Worm (Caenorhabditis elegans) whole organism, young adult: Measurements from ENCODE around the gene ttr-49.

Experiments used
- B0336.3 ChIP-seq: fragments of 200-800 bp; sonication (Bioruptor generic); IDR thresholded peaks from 2 replicates; pipeline ENCODE4 v1.3.6; 2022; ENCODE audit warnings: missing genetic modification characterization, missing compliant biosample characterization
- C17E4.6 ChIP-seq: fragments of 200-800 bp; sonication (Bioruptor generic); IDR thresholded peaks from 2 replicates; pipeline ENCODE4 v1.3.6; 2022; ENCODE audit warnings: missing genetic modification reagents, missing genetic modification characterization, missing compliant biosample characterization
- D2030.7 ChIP-seq: fragments of 200-800 bp; sonication (Bioruptor generic); IDR thresholded peaks from 2 replicates; pipeline ENCODE4 v1.3.6; 2022; ENCODE audit warnings: missing genetic modification reagents, missing genetic modification characterization, missing compliant biosample characterization
- F23B12.7 ChIP-seq: sonication (generic microtip); optimal IDR thresholded peaks from 2 replicates; lab custom pipeline; 2017; ENCODE audit warnings: missing genetic modification characterization, mild to moderate bottlenecking, missing compliant biosample characterization, antibody characterized with exemption, moderate library complexity; ENCODE audit not compliant: insufficient read depth
- F37B4.10 ChIP-seq: fragments of 200-800 bp; sonication (Bioruptor generic); IDR thresholded peaks from 2 replicates; pipeline ENCODE4 v1.3.6; 2022; ENCODE audit warnings: missing genetic modification characterization, missing compliant biosample characterization
- F49E8.2 ChIP-seq: sonication (generic microtip); optimal IDR thresholded peaks from 3 replicates; lab custom pipeline; 2017; ENCODE audit warnings: missing genetic modification characterization, mild to moderate bottlenecking, missing compliant biosample characterization, antibody characterized with exemption, moderate library complexity; ENCODE audit not compliant: insufficient read depth
- F52B5.7 ChIP-seq: sonication (generic microtip); optimal IDR thresholded peaks from 2 replicates; lab custom pipeline; 2016; ENCODE audit warnings: mild to moderate bottlenecking, missing genetic modification characterization, missing compliant biosample characterization
- F57C9.4 ChIP-seq: sonication (generic microtip); optimal IDR thresholded peaks from 2 replicates; lab custom pipeline; 2017; ENCODE audit warnings: mild to moderate bottlenecking, missing genetic modification characterization, missing compliant biosample characterization
- K11D2.4 ChIP-seq: fragments of 200-800 bp; sonication (Bioruptor generic); IDR thresholded peaks from 2 replicates; pipeline ENCODE4 v1.3.6; 2022; ENCODE audit warnings: missing genetic modification reagents, missing genetic modification characterization, missing compliant biosample characterization
- K12H6.12 ChIP-seq: fragments of 200-800 bp; sonication (Bioruptor generic); optimal IDR thresholded peaks from 2 replicates; lab custom pipeline; 2018; ENCODE audit warnings: mild to moderate bottlenecking, missing genetic modification characterization, missing compliant biosample characterization
- T07F8.4 ChIP-seq: sonication (generic microtip); optimal IDR thresholded peaks from 2 replicates; lab custom pipeline; 2016; ENCODE audit warnings: mild to moderate bottlenecking, missing genetic modification characterization, moderate library complexity, missing compliant biosample characterization
- Y56A3A.18 ChIP-seq: fragments of 200-800 bp; sonication (Bioruptor generic); IDR thresholded peaks from 2 replicates; pipeline ENCODE4 v1.3.6; 2022; ENCODE audit warnings: missing genetic modification reagents, missing genetic modification characterization, missing compliant biosample characterization
- ama-1 ChIP-seq, 3 experiments: fragments of 150-350 bp in 1 of 3; sonication (generic microtip) in 2 of 3; optimal IDR thresholded peaks; 2 replicates each; lab custom pipeline; 2014 to 2018; ENCODE audit warnings: missing biosample characterization in 2 of 3, missing genetic modification characterization in 2 of 3, missing genetic modification reagents in 2 of 3
- atf-7 ChIP-seq: sonication (generic microtip); optimal IDR thresholded peaks from 2 replicates; lab custom pipeline; 2017; ENCODE audit warnings: mild to moderate bottlenecking, missing genetic modification characterization, missing compliant biosample characterization
- attf-5 ChIP-seq: fragments of 200-800 bp; sonication (Bioruptor generic); optimal IDR thresholded peaks from 2 replicates; lab custom pipeline; 2018; ENCODE audit warnings: mild to moderate bottlenecking, missing genetic modification characterization, missing compliant biosample characterization
- attf-6 ChIP-seq: fragments of 200-800 bp; sonication (Bioruptor generic); IDR thresholded peaks from 2 replicates; pipeline ENCODE4 v1.3.6; 2022; ENCODE audit warnings: missing genetic modification reagents, missing genetic modification characterization, missing compliant biosample characterization
- bed-1 ChIP-seq: fragments of 200-800 bp; sonication (Bioruptor generic); IDR thresholded peaks from 2 replicates; pipeline ENCODE4 v1.3.6; 2022; ENCODE audit warnings: missing genetic modification reagents, missing genetic modification characterization, missing compliant biosample characterization
- bed-2 ChIP-seq: fragments of 200-800 bp; sonication (Bioruptor generic); IDR thresholded peaks from 2 replicates; pipeline ENCODE4 v1.3.6; 2022; ENCODE audit warnings: missing genetic modification reagents, missing genetic modification characterization, missing compliant biosample characterization
- ccch-3 ChIP-seq: fragments of 200-800 bp; sonication (Bioruptor generic); optimal IDR thresholded peaks from 2 replicates; lab custom pipeline; 2018; ENCODE audit warnings: mild to moderate bottlenecking, missing genetic modification characterization, missing compliant biosample characterization
- cebp-1 ChIP-seq, 2 experiments: fragments of 200-800 bp in 1 of 2; sonication (Bioruptor generic) in 1 of 2; sonication (generic microtip) in 1 of 2; IDR thresholded peaks in 1 of 2; optimal IDR thresholded peaks in 1 of 2; 2 replicates each; pipeline versions ENCODE4 v1.3.6 to Lab custom; 2017 to 2022; ENCODE audit warnings: missing compliant biosample characterization in 2 of 2, missing genetic modification characterization in 2 of 2, mild to moderate bottlenecking in 1 of 2, missing genetic modification reagents in 1 of 2, moderate library complexity in 1 of 2
- cebp-2 ChIP-seq: fragments of 200-800 bp; sonication (Bioruptor generic); IDR thresholded peaks from 2 replicates; pipeline ENCODE4 v1.3.6; 2022; ENCODE audit warnings: missing genetic modification characterization, missing compliant biosample characterization
- efl-1 ChIP-seq: fragments of 150-350 bp; optimal IDR thresholded peaks from 2 replicates; lab custom pipeline; 2014; ENCODE audit warnings: missing biosample characterization, missing genetic modification reagents, missing genetic modification characterization
- egl-18 ChIP-seq: fragments of 200-800 bp; sonication (Bioruptor generic); IDR thresholded peaks from 2 replicates; pipeline ENCODE4 v1.3.6; 2022; ENCODE audit warnings: missing genetic modification reagents, missing genetic modification characterization, missing compliant biosample characterization
- fkh-3 ChIP-seq: sonication (generic microtip); optimal IDR thresholded peaks from 2 replicates; lab custom pipeline; 2016; ENCODE audit warnings: mild to moderate bottlenecking, missing genetic modification characterization, missing compliant biosample characterization
- him-1 ChIP-seq: sonication (generic microtip); optimal IDR thresholded peaks from 2 replicates; lab custom pipeline; 2016; ENCODE audit warnings: missing genotype, missing genetic modification reagents, missing genetic modification characterization, missing compliant biosample characterization
- hlh-12 ChIP-seq: sonication (generic microtip); optimal IDR thresholded peaks from 2 replicates; lab custom pipeline; 2016; ENCODE audit warnings: missing genetic modification characterization, missing compliant biosample characterization
- hmg-20 ChIP-seq: fragments of 200-800 bp; sonication (Bioruptor generic); IDR thresholded peaks from 2 replicates; pipeline ENCODE4 v1.3.6; 2022; ENCODE audit warnings: missing genetic modification reagents, missing genetic modification characterization, missing compliant biosample characterization
- let-526 ChIP-seq: fragments of 200-800 bp; sonication (Bioruptor generic); IDR thresholded peaks from 2 replicates; pipeline ENCODE4 v1.3.6; 2022; ENCODE audit warnings: missing genetic modification reagents, missing genetic modification characterization, missing compliant biosample characterization
- let-607 ChIP-seq, 2 experiments: fragments of 200-800 bp in 1 of 2; sonication (Bioruptor generic) in 1 of 2; sonication (generic microtip) in 1 of 2; optimal IDR thresholded peaks; 2 replicates each; lab custom pipeline; 2016 to 2018; ENCODE audit warnings: mild to moderate bottlenecking in 2 of 2, missing compliant biosample characterization in 2 of 2, missing genetic modification characterization in 2 of 2, moderate library complexity in 2 of 2, missing genotype in 1 of 2
- lin-35 ChIP-seq, 3 experiments: fragments of 150-350 bp in 2 of 3; sonication (generic microtip) in 1 of 3; optimal IDR thresholded peaks; 2 replicates each; lab custom pipeline; 2014 to 2018; ENCODE audit warnings: missing biosample characterization in 3 of 3, missing genetic modification characterization in 3 of 3, missing genetic modification reagents in 3 of 3
- madf-3 ChIP-seq: fragments of 200-800 bp; sonication (Bioruptor generic); IDR thresholded peaks from 2 replicates; pipeline ENCODE4 v1.3.6; 2022; ENCODE audit warnings: missing genetic modification reagents, missing genetic modification characterization, missing compliant biosample characterization
- madf-6 ChIP-seq: fragments of 200-800 bp; sonication (Bioruptor generic); IDR thresholded peaks from 2 replicates; pipeline ENCODE4 v1.3.6; 2022; ENCODE audit warnings: missing genetic modification reagents, missing genetic modification characterization, missing compliant biosample characterization
- nfya-2 ChIP-seq: fragments of 200-800 bp; sonication (Bioruptor generic); IDR thresholded peaks from 2 replicates; pipeline ENCODE4 v1.3.6; 2022; ENCODE audit warnings: missing genetic modification reagents, missing genetic modification characterization, missing compliant biosample characterization
- nfyb-1 ChIP-seq: fragments of 200-800 bp; sonication (Bioruptor generic); IDR thresholded peaks from 2 replicates; pipeline ENCODE4 v1.3.6; 2022; ENCODE audit warnings: missing genetic modification reagents, missing genetic modification characterization, missing compliant biosample characterization
- nhr-120 ChIP-seq: fragments of 200-800 bp; sonication (Bioruptor generic); IDR thresholded peaks from 2 replicates; pipeline ENCODE4 v1.3.6; 2022; ENCODE audit warnings: missing genetic modification characterization, missing compliant biosample characterization
- nhr-27 ChIP-seq: fragments of 200-800 bp; sonication (Bioruptor generic); optimal IDR thresholded peaks from 2 replicates; lab custom pipeline; 2018; ENCODE audit warnings: mild to moderate bottlenecking, missing genetic modification characterization, moderate library complexity, missing compliant biosample characterization
- nhr-80 ChIP-seq: sonication (generic microtip); optimal IDR thresholded peaks from 2 replicates; lab custom pipeline; 2016; ENCODE audit warnings: missing genetic modification characterization, missing compliant biosample characterization
- nhr-90 ChIP-seq: sonication (generic microtip); optimal IDR thresholded peaks from 2 replicates; lab custom pipeline; 2016; ENCODE audit warnings: missing genotype, mild to moderate bottlenecking, missing genetic modification characterization, missing compliant biosample characterization
- rcor-1 ChIP-seq: fragments of 200-800 bp; sonication (Bioruptor generic); IDR thresholded peaks from 2 replicates; pipeline ENCODE4 v1.3.6; 2022; ENCODE audit warnings: missing genetic modification reagents, missing genetic modification characterization, missing compliant biosample characterization
- repo-1 ChIP-seq: sonication (generic microtip); optimal IDR thresholded peaks from 2 replicates; lab custom pipeline; 2017; ENCODE audit warnings: mild to moderate bottlenecking, missing genetic modification characterization, missing compliant biosample characterization
- rpc-1 ChIP-seq, 2 experiments: fragments of 150-350 bp in 1 of 2; sonication (generic microtip) in 1 of 2; optimal IDR thresholded peaks; 2 replicates each; lab custom pipeline; 2014 to 2018; ENCODE audit warnings: missing biosample characterization in 1 of 2, missing genetic modification characterization in 1 of 2, missing genetic modification reagents in 1 of 2, missing genotype in 1 of 2
- sdz-38 ChIP-seq: sonication (generic microtip); optimal IDR thresholded peaks from 2 replicates; lab custom pipeline; 2016; ENCODE audit warnings: missing genotype, missing genetic modification characterization, missing compliant biosample characterization
- snpc-3.4 ChIP-seq: sonication (generic microtip); optimal IDR thresholded peaks from 2 replicates; lab custom pipeline; 2017; ENCODE audit warnings: missing genetic modification characterization, mild to moderate bottlenecking, missing compliant biosample characterization, antibody characterized with exemption, moderate library complexity, missing genotype, missing genetic modification reagents
- snpc-4 ChIP-seq, 5 experiments: fragments of 150-350 bp in 1 of 5; sonication (generic microtip) in 4 of 5; optimal IDR thresholded peaks; 2 replicates each; lab custom pipeline; 2014 to 2018; ENCODE audit warnings: missing genetic modification characterization in 5 of 5, missing biosample characterization in 3 of 5, antibody characterized with exemption in 2 of 5, mild to moderate bottlenecking in 2 of 5, missing compliant biosample characterization in 2 of 5, missing genotype in 2 of 5, moderate library complexity in 2 of 5, missing genetic modification reagents in 1 of 5
- tbx-9 ChIP-seq: sonication (generic microtip); optimal IDR thresholded peaks from 2 replicates; lab custom pipeline; 2016; ENCODE audit warnings: borderline replicate concordance, missing genetic modification characterization, inconsistent platforms, missing compliant biosample characterization
- ztf-18 ChIP-seq: sonication (generic microtip); optimal IDR thresholded peaks from 2 replicates; lab custom pipeline; 2016; ENCODE audit warnings: missing genotype, mild to moderate bottlenecking, missing genetic modification characterization, missing compliant biosample characterization
- ztf-26 ChIP-seq: sonication (generic microtip); optimal IDR thresholded peaks from 2 replicates; lab custom pipeline; 2017; ENCODE audit warnings: missing genetic modification characterization, missing compliant biosample characterization

Gene ttr-49

DNA sequence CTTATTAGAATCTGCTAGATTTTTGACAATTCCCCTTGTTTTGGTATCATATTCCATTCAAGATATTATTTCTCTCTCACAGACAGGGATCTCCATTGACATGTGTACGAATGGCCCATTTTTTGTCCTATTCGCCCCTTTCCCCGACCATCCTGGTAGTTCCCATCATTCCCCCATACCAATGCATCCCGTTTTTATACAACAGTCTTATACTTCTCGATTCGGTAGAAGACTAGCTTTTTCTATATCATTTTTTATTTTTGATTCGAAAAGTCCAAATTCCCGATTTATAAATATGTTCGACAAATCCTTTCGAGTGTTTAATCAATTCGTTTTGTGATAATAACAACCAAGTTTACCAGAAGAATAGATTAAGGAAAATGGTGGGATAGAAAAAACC is 29.4 kb downstream of the ttr-49 start (continued):
- TF ChIP-seq Y56A3A.18 (no peak), K12H6.12 (tag; lab: Kevin White, UChicago) (peak; percentile 9), ama-1 (optimal IDR thresholded peaks at IDR 0.05; lab: Kevin White, UChicago) (no peak), ama-1 (GFP tag; optimal IDR thresholded peaks at IDR 0.05; lab: Kevin White, UChicago) (peak in 1 of 2 experiments; percentile 4), ztf-18 (tag; lab: Kevin White, UChicago) (no peak), efl-1 (GFP tag; lab: Kevin White, UChicago) (no peak), F49E8.2 (tag; lab: Kevin White, UChicago) (no peak), C17E4.6 (GFP tag; lab: Robert Waterston, UW) (no peak), rpc-1 (optimal IDR thresholded peaks at IDR 0.05; lab: Kevin White, UChicago) (no peak), rpc-1 (tag; optimal IDR thresholded peaks at IDR 0.05; lab: Kevin White, UChicago) (no peak), snpc-4 (GFP tag; optimal IDR thresholded peaks at IDR 0.05; lab: Kevin White, UChicago) (no peak), snpc-4 (tag; optimal IDR thresholded peaks at IDR 0.05; lab: Kevin White, UChicago) (peak in 1 of 4 experiments; percentile 13), F23B12.7 (tag; lab: Kevin White, UChicago) (no peak), hlh-12 (tag; lab: Kevin White, UChicago) (no peak), nhr-120 (GFP tag; lab: Robert Waterston, UW) (no peak), ccch-3 (GFP tag; lab: Kevin White, UChicago) (no peak), nhr-90 (tag; lab: Kevin White, UChicago) (no peak), fkh-3 (tag; lab: Kevin White, UChicago) (no peak), bed-2 (GFP tag; lab: Robert Waterston, UW) (no peak), sdz-38 (tag; lab: Kevin White, UChicago) (no peak), lin-35 (GFP tag; optimal IDR thresholded peaks at IDR 0.05; lab: Kevin White, UChicago) (peak in 1 of 3 experiments; percentile 12), snpc-3.4 (no peak), him-1 (tag; lab: Kevin White, UChicago) (peak; percentile 79), atf-7 (no peak), F37B4.10 (GFP tag; lab: Robert Waterston, UW) (no peak), repo-1 (no peak), nfya-2 (GFP tag; lab: Robert Waterston, UW) (no peak), cebp-2 (no peak), madf-3 (GFP tag; lab: Robert Waterston, UW) (0 out of 2 replicates have a peak, but pooled peaks have one; percentile 31), K11D2.4 (no peak), let-526 (GFP tag; lab: Robert Waterston, UW) (no peak), nhr-27 (tag; lab: Kevin White, UChicago) (no peak), nhr-80 (tag; lab: Kevin White, UChicago) (no peak), attf-6 (GFP tag; lab: Robert Waterston, UW) (no peak), cebp-1 (GFP tag; IDR thresholded peaks at IDR 0.05; lab: Robert Waterston, UW) (peak; percentile 49; the same call in 1 of the 2 replicates), cebp-1 (tag; optimal IDR thresholded peaks at IDR 0.05; lab: Kevin White, UChicago) (peak; percentile 43), D2030.7 (GFP tag; lab: Robert Waterston, UW) (no peak), madf-6 (GFP tag; lab: Robert Waterston, UW) (0 out of 2 replicates have a peak, but pooled peaks have one; percentile 21), F52B5.7 (no peak), bed-1 (GFP tag; lab: Robert Waterston, UW) (no peak), ztf-26 (tag; lab: Kevin White, UChicago) (no peak), B0336.3 (no peak; the same call in 1 of the 2 replicates), tbx-9 (tag; lab: Kevin White, UChicago) (no peak), hmg-20 (GFP tag; lab: Robert Waterston, UW) (no peak), attf-5 (GFP tag; lab: Kevin White, UChicago) (no peak), egl-18 (GFP tag; lab: Robert Waterston, UW) (no peak), nfyb-1 (GFP tag; lab: Robert Waterston, UW) (no peak; the same call in 1 of the 2 replicates), let-607 (tag; optimal IDR thresholded peaks at IDR 0.05; lab: Kevin White, UChicago) (no peak), F57C9.4 (tag; lab: Kevin White, UChicago) (no peak), T07F8.4 (tag; lab: Kevin White, UChicago) (no peak), rcor-1 (GFP tag; lab: Robert Waterston, UW) (no peak)
